Fruit fly (Drosophila melanogaster): Measurements from ENCODE around the gene CG14258.

DNA sequence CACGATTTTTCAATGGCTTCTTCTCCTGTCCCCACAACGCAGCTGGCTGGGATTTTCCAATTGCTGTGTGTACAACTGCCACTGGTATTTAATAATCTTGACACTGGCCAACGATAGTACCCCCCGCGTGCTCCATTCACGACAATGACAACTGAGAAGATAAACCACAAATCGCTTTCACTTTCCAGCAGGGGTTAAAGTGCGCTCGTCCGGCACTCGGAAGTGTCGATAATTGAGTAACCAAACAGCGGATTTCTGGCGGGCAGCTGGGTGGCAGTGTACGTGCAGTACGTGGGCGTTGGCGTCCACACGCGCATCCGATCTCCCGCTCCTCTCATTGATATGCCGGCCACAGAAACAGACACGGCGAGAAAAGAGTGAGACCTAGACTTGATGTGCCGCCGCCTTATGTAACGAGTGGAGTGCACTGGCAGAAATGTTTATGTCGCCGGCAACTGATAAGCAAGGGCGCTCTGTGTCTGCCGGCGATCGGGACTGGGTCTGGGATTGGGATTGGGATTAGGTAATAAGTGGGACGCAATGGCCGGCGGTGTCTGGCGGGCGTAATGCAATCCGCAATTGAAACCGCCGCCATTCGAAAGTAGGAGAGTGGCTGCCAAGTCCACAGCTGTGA is 41.9 kb downstream of the CG14258 start:
- TF ChIP-seq h (optimal IDR thresholded peaks at IDR 0.05) (no peak), psq (optimal IDR thresholded peaks at IDR 0.05) (no peak), Sin3A (optimal IDR thresholded peaks at IDR 0.05) (no peak), insv (optimal IDR thresholded peaks at IDR 0.05) (no peak)

Data from Kc167 (cell line).